Fruit fly (Drosophila melanogaster) whole organism, embryonic: ENCODE data around the gene CG18428.

Experiments
- Asciz ChIP-seq: fragments of 200-800 bp; sonication (Bioruptor generic); optimal IDR thresholded peaks from 2 replicates; lab custom pipeline; 2017; ENCODE audit warnings: missing biosample characterization, mild to moderate bottlenecking, missing genetic modification characterization, missing genetic modification reagents
- Atf6 ChIP-seq: fragments of 200-800 bp; sonication (Bioruptor generic); IDR thresholded peaks from 2 replicates; pipeline ENCODE4 v1.3.6; 2022; ENCODE audit warnings: missing biosample characterization, missing genetic modification characterization
- CG10462 ChIP-seq: fragments of 200-800 bp; sonication (Bioruptor generic); optimal IDR thresholded peaks from 2 replicates; lab custom pipeline; 2016; ENCODE audit warnings: missing biosample characterization, missing genetic modification characterization
- CG10654 ChIP-seq: fragments of 200-800 bp; sonication (Bioruptor generic); optimal IDR thresholded peaks from 2 replicates; lab custom pipeline; 2016; ENCODE audit warnings: missing biosample characterization, missing genetic modification characterization
- CG11247 ChIP-seq: fragments of 200-800 bp; sonication (Bioruptor generic); IDR thresholded peaks from 2 replicates; pipeline ENCODE4 v1.3.6; 2022; ENCODE audit warnings: missing biosample characterization, missing genetic modification characterization
- CG11696 ChIP-seq: fragments of 200-800 bp; sonication (Bioruptor generic); IDR thresholded peaks from 2 replicates; pipeline ENCODE4 v1.3.6; 2022; ENCODE audit warnings: missing biosample characterization, missing genetic modification characterization
- CG12769 ChIP-seq: fragments of 200-800 bp; sonication (Bioruptor generic); optimal IDR thresholded peaks from 2 replicates; lab custom pipeline; 2019; ENCODE audit warnings: missing biosample characterization, mild to moderate bottlenecking, missing genetic modification characterization, moderate library complexity
- CG12942 ChIP-seq: fragments of 200-800 bp; sonication (Bioruptor generic); optimal IDR thresholded peaks from 3 replicates; lab custom pipeline; 2016; ENCODE audit warnings: missing biosample characterization, missing genetic modification characterization
- CG15514 ChIP-seq: fragments of 200-800 bp; sonication (Bioruptor generic); optimal IDR thresholded peaks from 3 replicates; lab custom pipeline; 2017; ENCODE audit warnings: missing biosample characterization, missing genetic modification characterization, mild to moderate bottlenecking, moderate library complexity, missing genetic modification reagents
- CG16813 ChIP-seq: fragments of 200-800 bp; sonication (Bioruptor generic); IDR thresholded peaks from 3 replicates; pipeline ENCODE4 v1.3.6; 2022; ENCODE audit warnings: missing biosample characterization, missing genetic modification characterization; ENCODE audit not compliant: partially characterized antibody
- CG2678 ChIP-seq: fragments of 200-800 bp; sonication (Bioruptor generic); optimal IDR thresholded peaks from 3 replicates; lab custom pipeline; 2019; ENCODE audit warnings: missing biosample characterization, mild to moderate bottlenecking, missing genetic modification characterization, moderate library complexity
- CG4328 ChIP-seq: fragments of 200-800 bp; sonication (Bioruptor generic); optimal IDR thresholded peaks from 3 replicates; lab custom pipeline; 2017; ENCODE audit warnings: missing biosample characterization, missing genetic modification reagents, missing genetic modification characterization
- CG6654 ChIP-seq: fragments of 200-800 bp; sonication (Bioruptor generic); optimal IDR thresholded peaks from 2 replicates; lab custom pipeline; 2017; ENCODE audit warnings: missing biosample characterization, mild to moderate bottlenecking, missing genetic modification characterization
- CG8359 ChIP-seq: fragments of 200-800 bp; sonication (Bioruptor generic); optimal IDR thresholded peaks from 2 replicates; lab custom pipeline; 2017; ENCODE audit warnings: missing biosample characterization, mild to moderate bottlenecking, missing genetic modification characterization, borderline replicate concordance
- CG8478 ChIP-seq: fragments of >200 bp; optimal IDR thresholded peaks from 2 replicates; lab custom pipeline; 2018
- D ChIP-seq, 2 experiments: fragments of 200-800 bp in 1 of 2; fragments of >200 bp in 1 of 2; sonication (Bioruptor generic) in 1 of 2; optimal IDR thresholded peaks; 2 replicates in 1 of 2; 3 replicates in 1 of 2; lab custom pipeline; 2017; ENCODE audit warnings: mild to moderate bottlenecking in 1 of 2, missing biosample characterization in 1 of 2, missing genetic modification characterization in 1 of 2, missing genetic modification reagents in 1 of 2
- Fer1 ChIP-seq: fragments of 200-800 bp; sonication (Bioruptor generic); optimal IDR thresholded peaks from 2 replicates; lab custom pipeline; 2017; ENCODE audit warnings: missing biosample characterization, mild to moderate bottlenecking, missing genetic modification characterization
- HLH54F ChIP-seq: fragments of 200-800 bp; sonication (Bioruptor generic); optimal IDR thresholded peaks from 3 replicates; lab custom pipeline; 2016; ENCODE audit warnings: missing biosample characterization, missing genetic modification characterization
- HmgD ChIP-seq: fragments of 200-800 bp; sonication (Bioruptor generic); optimal IDR thresholded peaks from 3 replicates; lab custom pipeline; 2016; ENCODE audit warnings: missing biosample characterization, missing genetic modification characterization
- Kr ChIP-seq: fragments of 200-800 bp; sonication (Bioruptor generic); optimal IDR thresholded peaks from 2 replicates; lab custom pipeline; 2017; ENCODE audit warnings: missing biosample characterization, mild to moderate bottlenecking, missing genetic modification characterization
- Med ChIP-seq: fragments of 200-800 bp; sonication (Bioruptor generic); peaks from one replicate; lab custom pipeline; 2016; ENCODE audit warnings: missing biosample characterization, missing genetic modification characterization, mild to moderate bottlenecking, inconsistent platforms, moderate library complexity
- Ravus ChIP-seq: fragments of 200-800 bp; sonication (Bioruptor generic); IDR thresholded peaks from 2 replicates; pipeline ENCODE4 v1.3.6; 2022; ENCODE audit warnings: missing biosample characterization, missing genetic modification characterization
- Side ChIP-seq: fragments of 200-800 bp; sonication (Bioruptor generic); optimal IDR thresholded peaks from 2 replicates; lab custom pipeline; 2016; ENCODE audit warnings: missing biosample characterization, missing genetic modification characterization
- Sox102F ChIP-seq: fragments of 200-800 bp; sonication (Bioruptor generic); optimal IDR thresholded peaks from 2 replicates; lab custom pipeline; 2018; ENCODE audit warnings: missing biosample characterization, mild to moderate bottlenecking, missing genetic modification characterization, moderate library complexity
- TFAM ChIP-seq: fragments of 200-800 bp; sonication (Bioruptor generic); optimal IDR thresholded peaks from 2 replicates; lab custom pipeline; 2017; ENCODE audit warnings: missing biosample characterization, missing genetic modification characterization, inconsistent platforms
- abd-A ChIP-seq: fragments of 200-800 bp; sonication (Bioruptor generic); optimal IDR thresholded peaks from 3 replicates; lab custom pipeline; 2019; ENCODE audit warnings: missing biosample characterization, mild to moderate bottlenecking, missing genetic modification characterization, moderate library complexity
- ash1 ChIP-seq: fragments of 200-800 bp; sonication (Bioruptor generic); optimal IDR thresholded peaks from 2 replicates; lab custom pipeline; 2018; ENCODE audit warnings: missing biosample characterization, mild to moderate bottlenecking, missing genetic modification characterization
- bigmax ChIP-seq: fragments of 200-800 bp; sonication (Bioruptor generic); optimal IDR thresholded peaks from 2 replicates; lab custom pipeline; 2018; ENCODE audit warnings: missing biosample characterization, mild to moderate bottlenecking, missing genetic modification characterization
- caup ChIP-seq: fragments of 200-800 bp; sonication (Bioruptor generic); optimal IDR thresholded peaks from 3 replicates; lab custom pipeline; 2017; ENCODE audit warnings: missing biosample characterization, mild to moderate bottlenecking, missing genetic modification characterization, moderate library complexity; ENCODE audit not compliant: severe bottlenecking
- chinmo ChIP-seq: fragments of 200-800 bp; sonication (Bioruptor generic); IDR thresholded peaks from 4 replicates; pipeline ENCODE4 v1.3.6; 2022; ENCODE audit warnings: missing biosample characterization, missing genetic modification characterization; ENCODE audit not compliant: partially characterized antibody
- croc ChIP-seq: fragments of 200-800 bp; sonication (Bioruptor generic); conservative IDR thresholded peaks from 3 replicates; pipeline ENCODE4 v1.3.6; 2022; ENCODE audit warnings: missing biosample characterization, missing genetic modification characterization
- crol ChIP-seq: fragments of 200-800 bp; sonication (Bioruptor generic); IDR thresholded peaks from 2 replicates; pipeline ENCODE4 v1.3.6; 2022; ENCODE audit warnings: missing biosample characterization, missing genetic modification characterization
- danr ChIP-seq: fragments of 200-800 bp; sonication (Bioruptor generic); IDR thresholded peaks from 2 replicates; pipeline ENCODE4 v1.3.6; 2022; ENCODE audit warnings: missing biosample characterization, missing genetic modification characterization
- dmrt99B ChIP-seq: fragments of 200-800 bp; sonication (Bioruptor generic); optimal IDR thresholded peaks from 2 replicates; lab custom pipeline; 2018; ENCODE audit warnings: missing biosample characterization, mild to moderate bottlenecking, missing genetic modification characterization, moderate library complexity
- dysf ChIP-seq: fragments of 200-800 bp; sonication (Bioruptor generic); IDR thresholded peaks from 3 replicates; pipeline ENCODE4 v1.3.6; 2022; ENCODE audit warnings: missing biosample characterization, missing genetic modification characterization
- ewg ChIP-seq: fragments of 200-800 bp; sonication (Bioruptor generic); optimal IDR thresholded peaks from 3 replicates; lab custom pipeline; 2017; ENCODE audit warnings: mild to moderate bottlenecking, missing biosample characterization, missing genetic modification reagents, missing genetic modification characterization
- exex ChIP-seq: fragments of 200-800 bp; sonication (Bioruptor generic); optimal IDR thresholded peaks from 4 replicates; lab custom pipeline; 2018; ENCODE audit warnings: missing biosample characterization, mild to moderate bottlenecking, missing genetic modification characterization, moderate library complexity
- gce ChIP-seq: fragments of 200-800 bp; sonication (Bioruptor generic); IDR thresholded peaks from 3 replicates; pipeline ENCODE4 v1.3.6; 2022; ENCODE audit warnings: missing biosample characterization, missing genetic modification characterization
- klu ChIP-seq: fragments of 200-800 bp; sonication (Bioruptor generic); IDR thresholded peaks from 2 replicates; pipeline ENCODE4 v1.3.6; 2022; ENCODE audit warnings: missing biosample characterization, missing genetic modification characterization
- mld ChIP-seq: fragments of 200-800 bp; sonication (Bioruptor generic); IDR thresholded peaks from 3 replicates; pipeline ENCODE4 v1.3.6; 2022; ENCODE audit warnings: missing biosample characterization, missing genetic modification characterization; ENCODE audit not compliant: partially characterized antibody
- nom ChIP-seq: fragments of 200-800 bp; sonication (Bioruptor generic); optimal IDR thresholded peaks from 2 replicates; lab custom pipeline; 2017; ENCODE audit warnings: missing biosample characterization, missing genetic modification characterization, mild to moderate bottlenecking, moderate library complexity, missing genetic modification reagents
- pan ChIP-seq, 4 experiments: fragments of >200 bp in 3 of 4; fragments of 200-800 bp in 1 of 4; sonication (Bioruptor generic) in 1 of 4; optimal IDR thresholded peaks in 3 of 4; IDR thresholded peaks in 1 of 4; 2 replicates each; pipeline versions ENCODE4 v1.3.6 to Lab custom; 2017 to 2022; ENCODE audit warnings: missing biosample characterization in 2 of 4, missing genetic modification characterization in 2 of 4, mixed read lengths in 1 of 4
- pb ChIP-seq: fragments of 200-800 bp; sonication (Bioruptor generic); optimal IDR thresholded peaks from 3 replicates; lab custom pipeline; 2016; ENCODE audit warnings: missing biosample characterization, missing genetic modification characterization
- salm ChIP-seq: fragments of 200-800 bp; sonication (Bioruptor generic); optimal IDR thresholded peaks from 2 replicates; lab custom pipeline; 2018; ENCODE audit warnings: missing biosample characterization, mild to moderate bottlenecking, missing genetic modification characterization
- sd ChIP-seq: fragments of 200-800 bp; sonication (Bioruptor generic); optimal IDR thresholded peaks from 3 replicates; lab custom pipeline; 2018; ENCODE audit warnings: missing biosample characterization, mild to moderate bottlenecking, missing genetic modification characterization, moderate library complexity
- tll ChIP-seq, 2 experiments: fragments of 200-800 bp in 1 of 2; fragments of >200 bp in 1 of 2; sonication (Bioruptor generic) in 1 of 2; optimal IDR thresholded peaks; 2 replicates each; lab custom pipeline; 2017 to 2019; ENCODE audit warnings: missing biosample characterization in 2 of 2, missing genetic modification characterization in 2 of 2, mild to moderate bottlenecking in 1 of 2, moderate library complexity in 1 of 2
- ttk ChIP-seq: fragments of 200-800 bp; sonication (Bioruptor generic); IDR thresholded peaks from 2 replicates; pipeline ENCODE4 v2.1.2; 2022; ENCODE audit warnings: missing biosample characterization, missing genetic modification characterization
- usp ChIP-seq: fragments of >200 bp; optimal IDR thresholded peaks from 2 replicates; lab custom pipeline; 2017; ENCODE audit warnings: missing biosample characterization, missing genetic modification characterization

CG18428 gene

DNA sequence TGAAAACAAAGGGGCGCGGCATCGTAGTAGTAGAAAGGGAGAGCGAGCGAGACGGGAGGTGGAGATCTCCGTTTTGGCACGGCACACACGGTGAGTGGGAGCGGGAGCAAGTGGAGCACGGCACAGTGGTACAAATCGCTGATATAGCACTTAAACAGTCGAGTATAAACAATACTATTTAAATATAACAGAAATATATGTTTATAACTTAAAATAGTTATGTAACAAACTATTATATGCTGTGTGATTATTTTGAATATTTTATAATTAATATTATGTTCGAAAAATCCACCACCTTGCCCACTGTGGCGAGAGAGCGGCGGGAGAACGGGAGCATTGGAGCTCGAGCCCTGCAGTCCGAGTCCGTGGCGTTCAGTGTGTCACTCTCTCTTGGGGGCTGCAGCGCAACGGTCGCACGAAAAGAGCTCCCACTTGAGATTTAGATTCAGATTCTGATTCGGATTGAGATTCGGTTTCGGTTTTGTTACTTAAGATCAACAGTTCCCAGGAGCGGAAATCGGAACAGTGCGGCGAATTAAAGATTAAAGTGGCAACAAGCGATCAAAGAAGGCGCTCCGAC, 32.0 kb downstream of the CG18428 start, which contains the start of gene Kal1 (continued):
- peak; percentile 90 for TF ChIP-seq croc
- peak; percentile 56 for TF ChIP-seq exex (tag; lab: Kevin White, UChicago)
- no peak for TF ChIP-seq HmgD (GFP tag; lab: Kevin White, UChicago)
- peak; percentile 83 for TF ChIP-seq CG10654 (GFP tag; lab: Kevin White, UChicago)
- TF ChIP-seq sd (tag; lab: Kevin White, UChicago) = peak; percentile 51
- peak; percentile 86 for TF ChIP-seq gce (GFP tag; lab: Robert Waterston, UW)
- TF ChIP-seq ttk (GFP tag; lab: Robert Waterston, UW) = peak; percentile 90
- peak; percentile 72 for TF ChIP-seq CG10462 (GFP tag; lab: Kevin White, UChicago)
- peak; percentile 81 for TF ChIP-seq CG8359 (GFP tag; lab: Kevin White, UChicago)
- peak; percentile 77 for TF ChIP-seq CG15514 (GFP tag; lab: Kevin White, UChicago)
- peak; percentile 63 for TF ChIP-seq TFAM (GFP tag; lab: Kevin White, UChicago)
- TF ChIP-seq CG12942 (GFP tag; lab: Kevin White, UChicago) = peak; percentile 75
- no peak for TF ChIP-seq pan (optimal IDR thresholded peaks at IDR 0.05; lab: Kevin White, UChicago)
- TF ChIP-seq pan (GFP tag; optimal IDR thresholded peaks at IDR 0.05 in 1 of 2, IDR thresholded peaks at IDR 0.05 in 1 of 2) = peak in 1 of 2 experiments; percentile 94
- peak; percentile 89 for TF ChIP-seq Atf6 (GFP tag; lab: Robert Waterston, UW)
- TF ChIP-seq tll (GFP tag; optimal IDR thresholded peaks at IDR 0.05; lab: Kevin White, UChicago) = no peak
- peak; percentile 78 for TF ChIP-seq CG11247
- TF ChIP-seq CG11696 (GFP tag; lab: Robert Waterston, UW) = peak; percentile 47
- TF ChIP-seq D (optimal IDR thresholded peaks at IDR 0.05; lab: Kevin White, UChicago) = no peak
- TF ChIP-seq D (GFP tag; optimal IDR thresholded peaks at IDR 0.05; lab: Kevin White, UChicago) = peak; percentile 97
- TF ChIP-seq HLH54F = no peak
- TF ChIP-seq Sox102F (GFP tag; lab: Kevin White, UChicago) = peak; percentile 96
- no peak for TF ChIP-seq CG8478
- TF ChIP-seq ewg = peak; percentile 91
- TF ChIP-seq Side (GFP tag; lab: Kevin White, UChicago) = peak; percentile 11
- TF ChIP-seq pb (GFP tag; lab: Kevin White, UChicago) = no peak
- peak; percentile 96 for TF ChIP-seq Asciz (GFP tag; lab: Kevin White, UChicago)
- TF ChIP-seq caup (GFP tag; lab: Kevin White, UChicago) = peak; percentile 81
- TF ChIP-seq crol (GFP tag; lab: Robert Waterston, UW) = peak; percentile 69
- TF ChIP-seq CG2678 (tag; lab: Kevin White, UChicago) = peak; percentile 92
- TF ChIP-seq mld (GFP tag; lab: Robert Waterston, UW) = no peak
- peak; percentile 49 for TF ChIP-seq klu
- peak; percentile 67; the same call in 1 of the 2 replicates for TF ChIP-seq Ravus (GFP tag; lab: Robert Waterston, UW)
- no peak for TF ChIP-seq usp (GFP tag; lab: Kevin White, UChicago)
- TF ChIP-seq bigmax (GFP tag; lab: Kevin White, UChicago) = no peak
- no peak for TF ChIP-seq CG16813 (GFP tag; lab: Robert Waterston, UW)
- no peak for TF ChIP-seq ash1
- TF ChIP-seq dysf (GFP tag; lab: Robert Waterston, UW) = peak; percentile 92
- TF ChIP-seq Kr (GFP tag; lab: Kevin White, UChicago) = no peak
- no peak for TF ChIP-seq abd-A (tag; lab: Kevin White, UChicago)
- peak; percentile 84 for TF ChIP-seq danr
- 0 out of 4 replicates have a peak, but pooled peaks have one; percentile 44 for TF ChIP-seq chinmo
- peak; percentile 94 for TF ChIP-seq salm
- peak; percentile 88 for TF ChIP-seq CG12769
- peak; percentile 93 for TF ChIP-seq Fer1 (GFP tag; lab: Kevin White, UChicago)
- TF ChIP-seq Med (GFP tag; lab: Kevin White, UChicago) = peak; percentile 88
- TF ChIP-seq dmrt99B (tag; lab: Kevin White, UChicago) = peak; percentile 96
- TF ChIP-seq nom (GFP tag; lab: Kevin White, UChicago) = peak; percentile 97
- peak; percentile 73 for TF ChIP-seq CG6654 (GFP tag; lab: Kevin White, UChicago)
- peak; percentile 80 for TF ChIP-seq CG4328 (GFP tag; lab: Kevin White, UChicago)
